Fruit fly (Drosophila melanogaster) whole organism: Measurements from ENCODE around the gene CG9521.

ENCODE experiments used
- CG8478 ChIP-seq: fragments of >200 bp; optimal IDR thresholded peaks from 2 replicates; lab custom pipeline; 2018; ENCODE audit warnings: inconsistent platforms
- Dll ChIP-seq: fragments of >200 bp; optimal IDR thresholded peaks from 2 replicates; lab custom pipeline; 2017
- EcR ChIP-seq, 2 experiments: fragments of >200 bp; optimal IDR thresholded peaks; 2 replicates each; lab custom pipeline; 2017; ENCODE audit warnings: missing biosample characterization in 2 of 2, missing genetic modification characterization in 2 of 2, missing genetic modification reagents in 2 of 2
- pan ChIP-seq: fragments of >200 bp; optimal IDR thresholded peaks from 2 replicates; lab custom pipeline; 2017

dm6 chrX:14844657-14845056, 8.4 kb downstream of the CG9521 start, which contains the start of gene CG12539:
- TF ChIP-seq CG8478 (no peak), EcR (GFP tag; optimal IDR thresholded peaks at IDR 0.05; lab: Kevin White, UChicago) (no peak), pan (no peak), Dll (lab: Kevin White, UChicago) (no peak)
